Worm (Caenorhabditis elegans) whole organism, L4 larva: ENCODE measurements around the gene ssq-2.

Experiments used
- D1046.2 ChIP-seq: fragments of 200-800 bp; sonication (Bioruptor generic); IDR thresholded peaks from 2 replicates; pipeline ENCODE4 v1.3.6; 2022; ENCODE audit warnings: missing genetic modification characterization, missing compliant biosample characterization
- F44E2.7 ChIP-seq: fragments of 200-800 bp; sonication (Bioruptor generic); IDR thresholded peaks from 2 replicates; pipeline ENCODE4 v2.1.2; 2022; ENCODE audit warnings: missing genetic modification characterization, missing compliant biosample characterization
- aha-1 ChIP-seq: fragments of 150-350 bp; peaks from one replicate; lab custom pipeline; 2014; ENCODE audit warnings: missing biosample characterization, missing genetic modification characterization
- ceh-20 ChIP-seq: fragments of 200-800 bp; sonication (Bioruptor generic); IDR thresholded peaks from 2 replicates; pipeline ENCODE4 v1.3.6; 2022; ENCODE audit warnings: missing genetic modification reagents, missing genetic modification characterization, missing compliant biosample characterization
- ceh-44 ChIP-seq: fragments of 200-800 bp; sonication (Bioruptor generic); IDR thresholded peaks from 2 replicates; pipeline ENCODE4 v1.3.6; 2022; ENCODE audit warnings: missing genetic modification reagents, missing genetic modification characterization, missing compliant biosample characterization
- ctbp-1 ChIP-seq: fragments of 200-800 bp; sonication (Bioruptor generic); IDR thresholded peaks from 2 replicates; pipeline ENCODE4 v1.3.6; 2022; ENCODE audit warnings: missing genetic modification reagents, missing genetic modification characterization, missing compliant biosample characterization
- daf-16 ChIP-seq, 3 experiments: sonication (generic microtip); optimal IDR thresholded peaks; 2 replicates each; lab custom pipeline; 2016 to 2017; ENCODE audit warnings: missing genetic modification characterization in 3 of 3, missing genetic modification reagents in 3 of 3, mild to moderate bottlenecking in 2 of 3, missing compliant biosample characterization in 2 of 3, missing biosample characterization in 1 of 3, moderate library complexity in 1 of 3
- hlh-30 ChIP-seq: sonication (generic microtip); optimal IDR thresholded peaks from 2 replicates; lab custom pipeline; 2017; ENCODE audit warnings: antibody characterized with exemption, mild to moderate bottlenecking, missing genetic modification characterization, missing compliant biosample characterization; ENCODE audit not compliant: insufficient read depth
- lir-3 ChIP-seq: sonication (generic microtip); optimal IDR thresholded peaks from 2 replicates; lab custom pipeline; 2016; ENCODE audit warnings: mild to moderate bottlenecking, missing genetic modification characterization, missing compliant biosample characterization
- mxl-2 ChIP-seq: fragments of 200-800 bp; sonication (Bioruptor generic); conservative IDR thresholded peaks from 2 replicates; pipeline ENCODE4 v1.3.6; 2022; ENCODE audit warnings: missing genetic modification reagents, missing genetic modification characterization, missing compliant biosample characterization
- nhr-11 ChIP-seq: fragments of 150-350 bp; optimal IDR thresholded peaks from 2 replicates; lab custom pipeline; 2014; ENCODE audit warnings: missing biosample characterization, missing genetic modification characterization
- nhr-25 ChIP-seq: sonication (generic microtip); optimal IDR thresholded peaks from 2 replicates; lab custom pipeline; 2017; ENCODE audit warnings: missing genetic modification characterization, mild to moderate bottlenecking, missing compliant biosample characterization, antibody characterized with exemption, moderate library complexity, borderline replicate concordance; ENCODE audit not compliant: insufficient read depth
- rbr-2 ChIP-seq: sonication (generic microtip); optimal IDR thresholded peaks from 2 replicates; lab custom pipeline; 2016; ENCODE audit warnings: missing genotype, missing genetic modification characterization, missing compliant biosample characterization
- saeg-2 ChIP-seq: fragments of 200-800 bp; sonication (Bioruptor generic); IDR thresholded peaks from 2 replicates; pipeline ENCODE4 v1.3.6; 2022; ENCODE audit warnings: missing genetic modification reagents, missing genetic modification characterization, missing compliant biosample characterization
- tra-1 ChIP-seq: fragments of 200-800 bp; sonication (Bioruptor generic); IDR thresholded peaks from 2 replicates; pipeline ENCODE4 v1.3.6; 2022; ENCODE audit warnings: missing genetic modification reagents, missing genetic modification characterization, missing compliant biosample characterization
- vab-7 ChIP-seq: fragments of 200-800 bp; sonication (Bioruptor generic); IDR thresholded peaks from 2 replicates; pipeline ENCODE4 v1.3.6; 2022; ENCODE audit warnings: missing genetic modification reagents, missing genetic modification characterization, missing compliant biosample characterization
- zag-1 ChIP-seq: fragments of 150-350 bp; optimal IDR thresholded peaks from 2 replicates; lab custom pipeline; 2014; ENCODE audit warnings: missing biosample characterization, missing genetic modification characterization

The ssq-2 gene

ce11 chrIV:5038744-5039143 is 42.8 kb downstream of the ssq-2 start (continued):
- TF ChIP-seq aha-1 (tag; lab: Kevin White, UChicago) = no peak
- TF ChIP-seq mxl-2 (GFP tag; lab: Robert Waterston, UW) = no peak
- TF ChIP-seq nhr-25 (tag; lab: Kevin White, UChicago) = no peak
- peak; percentile 9 to 60 for TF ChIP-seq daf-16 (GFP tag; optimal IDR thresholded peaks at IDR 0.05; lab: Kevin White, UChicago)
- TF ChIP-seq daf-16 (tag; optimal IDR thresholded peaks at IDR 0.05; lab: Kevin White, UChicago) = no peak
- no peak for TF ChIP-seq nhr-11
- TF ChIP-seq saeg-2 (GFP tag; lab: Robert Waterston, UW) = peak; percentile 46; the same call in 1 of the 2 replicates
- TF ChIP-seq lir-3 (tag; lab: Kevin White, UChicago) = peak; percentile 6
- TF ChIP-seq rbr-2 = peak; percentile 16
- TF ChIP-seq ctbp-1 (GFP tag; lab: Robert Waterston, UW) = peak; percentile 80
- no peak for TF ChIP-seq zag-1 (tag; lab: Kevin White, UChicago)
- peak; percentile 88 for TF ChIP-seq ceh-44
- peak; percentile 54; the same call in 1 of the 2 replicates for TF ChIP-seq tra-1
- peak; percentile 78; the same call in 1 of the 2 replicates for TF ChIP-seq D1046.2
- peak; percentile 81 for TF ChIP-seq vab-7 (GFP tag; lab: Robert Waterston, UW)
- peak; percentile 21 for TF ChIP-seq hlh-30
- peak; percentile 71 for TF ChIP-seq ceh-20 (GFP tag; lab: Robert Waterston, UW)
- peak; percentile 79; the same call in 1 of the 2 replicates for TF ChIP-seq F44E2.7

DNA sequence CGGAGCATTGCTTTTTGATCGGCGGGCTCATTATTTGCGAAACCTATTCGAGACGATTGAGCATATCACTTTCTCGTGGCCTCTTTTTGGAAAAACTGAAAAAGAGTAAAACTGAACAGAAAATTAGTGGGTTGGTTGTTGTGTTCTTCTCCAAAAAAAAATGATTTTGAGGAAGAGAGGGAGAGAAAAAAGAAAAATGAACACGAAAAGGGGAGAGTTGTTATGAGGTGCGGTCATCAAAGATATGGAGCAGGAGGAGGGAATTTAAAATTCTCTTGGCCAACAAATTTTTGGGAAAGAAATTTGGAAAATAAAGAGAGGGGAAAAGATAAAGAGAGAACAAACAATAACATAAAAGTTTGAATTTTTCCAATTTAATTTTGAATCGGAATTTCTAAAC is 49.4 kb downstream of the ssq-2 start, which contains the start of gene hot-9:
hot-9 (minus strand) TSS at position 101 of the 400 bp plus-strand sequence.
- no peak for TF ChIP-seq zag-1 (tag; lab: Kevin White, UChicago)
- TF ChIP-seq, all 104 proteins: peak for 0
